Worm (Caenorhabditis elegans): ENCODE data around the gene T06E6.15.

The T06E6.15 gene

DNA sequence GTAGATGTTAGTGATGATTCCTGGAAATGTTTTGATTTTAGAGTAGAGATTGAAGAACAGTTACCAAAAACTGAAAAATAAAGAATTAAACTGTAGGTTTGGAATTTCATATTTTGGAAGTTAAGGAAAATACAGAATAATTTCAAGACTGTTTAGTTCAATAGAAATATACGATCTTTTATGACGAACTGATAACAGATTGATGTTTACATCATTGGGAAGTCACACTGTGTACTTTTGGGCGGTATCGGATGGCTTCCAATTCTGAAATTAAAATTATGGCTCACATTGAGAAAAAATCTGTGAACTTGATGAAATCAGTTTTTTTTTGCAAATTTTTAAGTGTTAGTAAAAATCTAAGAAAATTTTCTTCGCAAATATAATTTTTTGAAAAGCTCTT is 32.9 kb upstream of the T06E6.15 start, which contains the start of gene T26H5.8:
Gene T26H5.8 (minus strand): TSS at position 270 of the 400 bp plus-strand sequence.
- no peak for TF ChIP-seq T22C8.4 (GFP tag; IDR thresholded peaks at IDR 0.05)
- TF ChIP-seq med-1 (GFP tag; optimal IDR thresholded peaks at IDR 0.05; ENCODE audit: insufficient read depth): no peak
- TF ChIP-seq klf-2 (GFP tag; conservative IDR thresholded peaks at IDR 0.05): no peak
- no peak for TF ChIP-seq flt-1 (GFP tag; IDR thresholded peaks at IDR 0.05)
- TF ChIP-seq ztf-29 (GFP tag; IDR thresholded peaks at IDR 0.05): no peak
- no peak for TF ChIP-seq ref-1 (GFP tag; conservative IDR thresholded peaks at IDR 0.05)
- TF ChIP-seq cog-1 (tag; optimal IDR thresholded peaks at IDR 0.05): no peak
- no peak for TF ChIP-seq tab-1 (GFP tag; IDR thresholded peaks at IDR 0.05)
- no peak for TF ChIP-seq ztf-23 (GFP tag; IDR thresholded peaks at IDR 0.05)

DNA sequence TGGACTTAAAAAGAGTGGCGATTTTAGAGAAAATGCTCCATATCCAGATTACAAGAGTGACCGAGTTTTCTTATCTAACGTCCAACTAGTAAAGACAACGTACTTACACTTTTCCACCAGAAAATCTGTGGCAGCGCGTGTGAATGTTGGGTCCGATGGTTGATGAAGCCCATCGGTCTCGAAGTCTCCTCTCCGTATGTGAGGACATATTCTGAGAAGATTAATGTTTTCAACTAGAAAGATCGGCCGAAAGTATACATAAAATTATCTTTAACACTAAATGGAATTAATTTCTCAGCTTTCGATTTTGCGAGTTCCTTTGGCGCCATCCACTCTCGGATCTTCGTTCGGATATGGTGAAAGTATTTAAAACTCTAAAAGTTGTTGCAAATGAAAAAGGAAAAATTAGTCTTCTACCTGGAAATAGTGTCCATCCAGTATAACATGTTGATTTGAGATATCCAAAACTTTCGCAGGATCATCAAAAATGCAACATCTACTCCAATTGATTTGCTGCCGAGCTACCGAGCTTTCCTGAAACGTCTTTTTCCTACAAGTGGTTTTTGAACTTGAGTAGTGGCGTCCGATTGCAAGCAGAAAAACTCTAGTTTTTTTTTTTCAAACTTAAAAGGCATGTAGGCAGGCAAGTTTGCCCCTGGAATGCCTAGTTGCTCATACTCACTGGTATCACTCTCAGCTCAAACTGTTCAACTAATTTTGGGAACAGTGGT is 31.9 kb upstream of the T06E6.15 start:
- TF ChIP-seq ref-1 (GFP tag; conservative IDR thresholded peaks at IDR 0.05) (no peak), tab-1 (GFP tag; IDR thresholded peaks at IDR 0.05) (no peak), cog-1 (tag; optimal IDR thresholded peaks at IDR 0.05) (no peak), ztf-23 (GFP tag; IDR thresholded peaks at IDR 0.05) (no peak), med-1 (GFP tag; optimal IDR thresholded peaks at IDR 0.05; ENCODE audit: insufficient read depth) (no peak), klf-2 (GFP tag; conservative IDR thresholded peaks at IDR 0.05) (no peak), ztf-29 (GFP tag; IDR thresholded peaks at IDR 0.05) (no peak), T22C8.4 (GFP tag; IDR thresholded peaks at IDR 0.05) (no peak), flt-1 (GFP tag; IDR thresholded peaks at IDR 0.05) (no peak)

DNA sequence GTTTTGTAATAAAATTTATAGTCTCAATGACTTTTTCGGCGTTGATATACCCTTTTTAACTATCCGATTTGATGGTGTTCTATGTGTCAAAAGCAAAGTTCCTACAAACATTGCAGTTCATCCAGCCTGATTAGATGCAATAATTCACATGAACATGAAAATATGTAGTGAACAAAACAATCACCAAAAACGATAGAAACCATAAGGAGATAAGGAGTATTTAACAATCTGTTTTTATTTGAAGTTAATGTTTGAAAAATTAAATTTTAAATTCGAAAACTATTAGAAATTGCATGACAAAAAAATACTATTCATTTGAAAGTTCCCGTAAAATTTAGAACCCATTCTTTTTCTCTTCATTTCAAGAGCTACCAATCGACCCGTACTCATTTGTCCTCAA is 27.4 kb upstream of the T06E6.15 start, which contains the start of gene fbxa-209:
Gene fbxa-209 (minus strand): TSS at position 101 of the 400 bp plus-strand sequence.
- TF ChIP-seq ztf-29 (GFP tag; IDR thresholded peaks at IDR 0.05) (no peak), ref-1 (GFP tag; conservative IDR thresholded peaks at IDR 0.05) (no peak), T22C8.4 (GFP tag; IDR thresholded peaks at IDR 0.05) (no peak), tab-1 (GFP tag; IDR thresholded peaks at IDR 0.05) (no peak)

DNA sequence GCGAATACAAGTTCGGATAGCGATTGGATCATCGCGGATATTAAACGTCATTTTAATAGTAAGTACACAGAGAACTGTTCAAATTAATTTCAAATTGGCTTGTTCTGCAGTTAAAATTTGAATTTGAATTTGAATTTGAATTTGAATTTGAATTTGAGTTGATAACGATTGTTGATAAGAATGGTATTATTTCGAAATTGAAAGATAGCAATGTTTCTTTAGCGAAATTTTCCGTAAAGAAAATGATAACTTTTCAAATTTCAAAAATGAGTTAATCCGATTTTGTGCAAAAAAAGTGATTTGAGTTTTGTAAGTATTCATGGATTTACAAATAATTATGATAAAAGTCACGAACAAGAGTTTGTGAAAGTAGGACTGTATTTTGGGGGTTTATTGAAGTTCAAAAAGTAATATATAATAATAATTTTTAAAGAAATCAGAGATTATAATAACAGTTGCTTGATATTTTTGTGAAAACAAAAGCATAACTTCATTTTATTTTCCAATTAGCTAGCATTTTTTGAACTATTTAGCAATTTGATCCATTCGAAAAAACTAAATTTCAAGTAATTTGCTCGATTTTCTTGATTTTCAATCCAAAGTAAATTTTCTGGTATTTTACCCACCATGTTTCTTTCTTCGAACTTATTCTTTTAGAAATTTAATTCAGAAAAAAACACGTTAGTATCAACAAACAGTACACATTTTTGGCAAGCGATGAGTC is 25.9 kb upstream of the T06E6.15 start, which contains the start of gene Y36E3A.2:
Gene Y36E3A.2 (plus strand): TSS at position 674 of the 724 bp plus-strand sequence.
- TF ChIP-seq tab-1 (GFP tag; IDR thresholded peaks at IDR 0.05) (no peak), ztf-23 (GFP tag; IDR thresholded peaks at IDR 0.05) (no peak), flt-1 (GFP tag; IDR thresholded peaks at IDR 0.05) (no peak), cog-1 (tag; optimal IDR thresholded peaks at IDR 0.05) (no peak), ztf-29 (GFP tag; IDR thresholded peaks at IDR 0.05) (no peak), ref-1 (GFP tag; conservative IDR thresholded peaks at IDR 0.05) (no peak), T22C8.4 (GFP tag; IDR thresholded peaks at IDR 0.05) (no peak), klf-2 (GFP tag; conservative IDR thresholded peaks at IDR 0.05) (no peak), med-1 (GFP tag; optimal IDR thresholded peaks at IDR 0.05; ENCODE audit: insufficient read depth) (no peak)

DNA sequence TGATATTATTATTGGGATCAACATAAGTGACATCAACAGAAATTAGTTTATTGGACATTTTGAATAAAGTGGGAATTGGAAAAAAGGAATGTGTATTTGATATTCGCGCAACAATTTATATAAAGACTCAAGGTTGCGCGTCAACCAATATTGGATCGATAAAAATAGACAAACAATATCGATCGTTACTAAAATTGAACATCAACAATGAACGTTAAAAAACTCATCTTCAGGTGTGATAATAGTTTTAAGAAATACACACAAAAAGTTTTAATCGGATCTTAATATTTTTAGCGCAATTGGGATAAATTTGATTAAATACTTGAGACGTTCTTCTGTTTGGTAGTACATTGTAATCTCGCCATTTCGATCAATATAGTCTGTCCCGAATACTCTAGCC is 24.0 kb upstream of the T06E6.15 start, which contains the start of gene fbxa-104:
Gene fbxa-104 (minus strand): TSS at position 83 of the 400 bp plus-strand sequence.
- TF ChIP-seq med-1 (GFP tag; optimal IDR thresholded peaks at IDR 0.05; ENCODE audit: insufficient read depth) (no peak), flt-1 (GFP tag; IDR thresholded peaks at IDR 0.05) (no peak), tab-1 (GFP tag; IDR thresholded peaks at IDR 0.05) (no peak), T22C8.4 (GFP tag; IDR thresholded peaks at IDR 0.05) (no peak)

DNA sequence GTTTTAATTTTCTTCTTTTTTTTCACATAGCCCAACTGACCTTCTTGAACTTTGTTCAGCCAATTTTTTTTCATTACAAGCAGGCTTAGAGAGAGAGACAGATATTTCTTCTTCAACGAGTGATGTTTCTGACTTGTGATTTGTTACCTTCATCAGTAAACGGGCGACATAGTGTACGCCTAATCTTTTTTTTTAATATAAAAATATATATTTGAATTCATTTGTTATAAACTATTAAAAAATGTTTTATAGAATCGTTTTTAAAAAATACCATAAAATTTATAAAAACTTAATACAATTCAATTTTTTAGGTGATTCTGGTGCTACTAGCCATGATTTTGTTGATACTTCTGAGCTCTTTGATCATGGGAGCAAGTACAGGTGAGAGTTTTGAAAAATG is 18.2 kb upstream of the T06E6.15 start, which contains the start of gene T06E6.10:
Gene T06E6.10 (plus strand): TSS at position 301 of the 400 bp plus-strand sequence.
- TF ChIP-seq T22C8.4 (GFP tag; IDR thresholded peaks at IDR 0.05): no peak
- TF ChIP-seq klf-2 (GFP tag; conservative IDR thresholded peaks at IDR 0.05): no peak
- TF ChIP-seq cog-1 (tag; optimal IDR thresholded peaks at IDR 0.05): no peak
- no peak for TF ChIP-seq ref-1 (GFP tag; conservative IDR thresholded peaks at IDR 0.05)
- TF ChIP-seq tab-1 (GFP tag; IDR thresholded peaks at IDR 0.05): no peak
- no peak for TF ChIP-seq med-1 (GFP tag; optimal IDR thresholded peaks at IDR 0.05; ENCODE audit: insufficient read depth)
- TF ChIP-seq ztf-29 (GFP tag; IDR thresholded peaks at IDR 0.05): no peak
- no peak for TF ChIP-seq flt-1 (GFP tag; IDR thresholded peaks at IDR 0.05)
- no peak for TF ChIP-seq ztf-23 (GFP tag; IDR thresholded peaks at IDR 0.05)

DNA sequence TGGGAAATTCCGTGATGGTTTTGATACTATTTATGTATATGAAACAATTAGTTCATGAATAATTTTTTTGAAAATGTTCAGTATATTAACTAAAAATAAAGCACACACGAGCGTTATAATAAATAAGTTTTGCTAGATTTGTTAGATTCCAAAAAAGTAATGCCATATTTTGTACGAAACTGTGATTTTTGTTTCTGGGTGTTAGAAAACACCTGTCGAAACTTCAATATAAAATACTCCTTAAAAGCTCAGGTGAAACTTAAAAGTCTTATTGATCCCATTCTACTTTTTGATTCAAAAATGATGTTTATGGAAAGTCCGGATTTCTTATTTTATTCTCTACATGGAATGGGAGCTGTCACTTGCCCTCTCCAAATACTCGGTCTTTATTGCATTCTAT is 16.4 kb upstream of the T06E6.15 start, which contains the start of gene srh-265:
Gene srh-265 (plus strand): TSS at position 301 of the 400 bp plus-strand sequence.
- no peak for TF ChIP-seq flt-1 (GFP tag; IDR thresholded peaks at IDR 0.05)
- no peak for TF ChIP-seq ztf-23 (GFP tag; IDR thresholded peaks at IDR 0.05)
- no peak for TF ChIP-seq tab-1 (GFP tag; IDR thresholded peaks at IDR 0.05)
- TF ChIP-seq T22C8.4 (GFP tag; IDR thresholded peaks at IDR 0.05): no peak
- no peak for TF ChIP-seq ref-1 (GFP tag; conservative IDR thresholded peaks at IDR 0.05)
- TF ChIP-seq med-1 (GFP tag; optimal IDR thresholded peaks at IDR 0.05; ENCODE audit: insufficient read depth): no peak
- no peak for TF ChIP-seq ztf-29 (GFP tag; IDR thresholded peaks at IDR 0.05)
- no peak for TF ChIP-seq cog-1 (tag; optimal IDR thresholded peaks at IDR 0.05)
- no peak for TF ChIP-seq klf-2 (GFP tag; conservative IDR thresholded peaks at IDR 0.05)

DNA sequence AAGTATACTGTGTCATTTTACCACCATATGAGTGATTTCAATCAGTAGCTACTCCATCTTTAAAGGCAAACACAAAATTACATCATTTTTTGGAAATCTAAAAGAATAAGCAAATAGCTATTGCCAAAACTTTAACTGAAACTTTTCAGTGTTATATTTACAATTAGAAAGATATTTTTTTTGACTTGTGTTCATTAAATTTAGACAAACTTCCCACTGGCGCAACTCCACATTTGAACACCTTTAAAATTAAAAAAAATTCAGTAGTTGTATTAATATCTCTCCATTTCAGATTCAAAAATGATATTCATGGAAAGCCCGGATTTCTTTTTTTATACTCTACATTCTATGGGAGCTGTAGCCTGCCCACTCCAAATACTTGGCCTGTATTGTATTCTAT is 14.3 kb upstream of the T06E6.15 start, which contains the start of gene srh-264:
Gene srh-264 (plus strand): TSS at position 301 of the 400 bp plus-strand sequence.
- TF ChIP-seq klf-2 (GFP tag; conservative IDR thresholded peaks at IDR 0.05) (no peak), cog-1 (tag; optimal IDR thresholded peaks at IDR 0.05) (no peak), ztf-23 (GFP tag; IDR thresholded peaks at IDR 0.05) (no peak), T22C8.4 (GFP tag; IDR thresholded peaks at IDR 0.05) (no peak), tab-1 (GFP tag; IDR thresholded peaks at IDR 0.05) (no peak)

DNA sequence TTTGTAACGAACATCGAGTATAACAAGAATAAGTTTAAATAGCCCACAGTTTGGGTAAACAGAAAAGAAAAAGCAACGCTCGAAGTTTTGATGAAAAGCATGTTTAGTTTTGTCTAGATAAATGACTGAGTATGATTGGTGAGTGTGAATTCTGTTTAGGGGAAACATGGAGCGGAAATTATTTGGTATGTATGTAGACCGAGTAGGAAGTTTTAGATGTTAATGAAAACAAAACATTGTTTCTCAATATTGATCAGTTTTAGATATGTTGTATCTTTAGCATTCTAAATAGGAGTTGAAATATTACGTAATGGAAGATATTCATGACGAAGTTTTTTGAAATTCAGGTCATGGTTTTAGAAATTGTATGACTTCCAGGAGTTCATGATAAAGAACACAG is 13.0 kb upstream of the T06E6.15 start, which contains the start of gene srbc-63:
Gene srbc-63 (minus strand): TSS at position 101 of the 400 bp plus-strand sequence.
- TF ChIP-seq klf-2 (GFP tag; conservative IDR thresholded peaks at IDR 0.05) (no peak), T22C8.4 (GFP tag; IDR thresholded peaks at IDR 0.05) (no peak), ref-1 (GFP tag; conservative IDR thresholded peaks at IDR 0.05) (no peak), med-1 (GFP tag; optimal IDR thresholded peaks at IDR 0.05; ENCODE audit: insufficient read depth) (no peak), cog-1 (tag; optimal IDR thresholded peaks at IDR 0.05) (no peak), ztf-29 (GFP tag; IDR thresholded peaks at IDR 0.05) (no peak), flt-1 (GFP tag; IDR thresholded peaks at IDR 0.05) (no peak), ztf-23 (GFP tag; IDR thresholded peaks at IDR 0.05) (no peak), tab-1 (GFP tag; IDR thresholded peaks at IDR 0.05) (no peak)

All from whole organism, midembryonic.